Fruit fly (Drosophila melanogaster) whole organism, wandering third instar larva: ENCODE results near the gene eRF1.
A peak's percentile ranks its signal among the peaks of the same experiment; 100 is the strongest.

ENCODE experiments used
- Abd-B ChIP-seq: fragments of >200 bp; optimal IDR thresholded peaks from 2 replicates; lab custom pipeline; 2017; ENCODE audit warnings: missing biosample characterization, missing genetic modification characterization
- CG32264 ChIP-seq: fragments of 200-800 bp; sonication (Bioruptor generic); optimal IDR thresholded peaks from 2 replicates; lab custom pipeline; 2016; ENCODE audit warnings: missing biosample characterization, missing genetic modification characterization
- CG9705 ChIP-seq: fragments of 200-800 bp; sonication (Bioruptor generic); optimal IDR thresholded peaks from 2 replicates; lab custom pipeline; 2018; ENCODE audit warnings: missing biosample characterization, mild to moderate bottlenecking, missing genetic modification characterization
- CrebA ChIP-seq: fragments of 200-800 bp; sonication (Bioruptor generic); optimal IDR thresholded peaks from 2 replicates; lab custom pipeline; 2016; ENCODE audit warnings: missing biosample characterization, mild to moderate bottlenecking, missing genetic modification characterization, borderline replicate concordance
- Dfd ChIP-seq: fragments of >200 bp; optimal IDR thresholded peaks from 2 replicates; lab custom pipeline; 2017; ENCODE audit warnings: missing biosample characterization, missing genetic modification characterization
- Dif ChIP-seq: fragments of 200-275, 200-300 bp; sonication (Bioruptor generic); optimal IDR thresholded peaks from 2 replicates; lab custom pipeline; 2018; ENCODE audit warnings: missing biosample characterization, missing genetic modification characterization; ENCODE audit not compliant: partially characterized antibody
- GATAd ChIP-seq: sonication (Bioruptor generic); optimal IDR thresholded peaks from 2 replicates; lab custom pipeline; 2016; ENCODE audit warnings: missing biosample characterization, missing genetic modification characterization
- HLH106 ChIP-seq: fragments of 200-800 bp; optimal IDR thresholded peaks from 3 replicates; lab custom pipeline; 2019; ENCODE audit warnings: missing biosample characterization, mild to moderate bottlenecking, missing genetic modification characterization, moderate library complexity
- Hnf4 ChIP-seq: fragments of 200-800 bp; sonication (Bioruptor generic); optimal IDR thresholded peaks from 2 replicates; lab custom pipeline; 2016; ENCODE audit warnings: missing biosample characterization, mild to moderate bottlenecking, missing genetic modification characterization
- Hr78 ChIP-seq: fragments of >200 bp; optimal IDR thresholded peaks from 2 replicates; lab custom pipeline; 2017; ENCODE audit warnings: missing biosample characterization, missing genetic modification characterization
- Hr83 ChIP-seq: fragments of 200-300 bp; sonication (Bioruptor generic); optimal IDR thresholded peaks from 2 replicates; lab custom pipeline; 2016; ENCODE audit warnings: missing biosample characterization, mild to moderate bottlenecking, missing genetic modification characterization, moderate library complexity; ENCODE audit not compliant: poor library complexity, severe bottlenecking
- Jra ChIP-seq: sonication (Bioruptor generic); optimal IDR thresholded peaks from 2 replicates; lab custom pipeline; 2016; ENCODE audit warnings: missing biosample characterization, missing genetic modification characterization
- Mio ChIP-seq: sonication (Bioruptor generic); optimal IDR thresholded peaks from 2 replicates; lab custom pipeline; 2016; ENCODE audit warnings: missing biosample characterization, missing genetic modification characterization
- Myc ChIP-seq: fragments of >200 bp; optimal IDR thresholded peaks from 2 replicates; lab custom pipeline; 2017
- N ChIP-seq: fragments of >200 bp; optimal IDR thresholded peaks from 2 replicates; lab custom pipeline; 2018; ENCODE audit warnings: missing biosample characterization, missing external identifiers, missing genetic modification characterization
- OdsH ChIP-seq: fragments of 200-800 bp; sonication (Bioruptor generic); optimal IDR thresholded peaks from 2 replicates; lab custom pipeline; 2016; ENCODE audit warnings: missing biosample characterization, mild to moderate bottlenecking, missing genetic modification characterization
- Rel ChIP-seq, 2 experiments: fragments of 200-800 bp; sonication (Bioruptor generic) in 1 of 2; optimal IDR thresholded peaks; 2 replicates in 1 of 2; 3 replicates in 1 of 2; lab custom pipeline; 2016 to 2019; ENCODE audit warnings: mild to moderate bottlenecking in 2 of 2, missing biosample characterization in 2 of 2, missing genetic modification characterization in 2 of 2, moderate library complexity in 1 of 2
- Sp1 ChIP-seq: fragments of 200-800 bp; sonication (Bioruptor generic); optimal IDR thresholded peaks from 3 replicates; lab custom pipeline; 2019; ENCODE audit warnings: missing biosample characterization, mild to moderate bottlenecking, missing genetic modification characterization, moderate library complexity
- Vsx2 ChIP-seq: fragments of 200-300, 225-300 bp; sonication (Bioruptor generic); optimal IDR thresholded peaks from 2 replicates; lab custom pipeline; 2018; ENCODE audit warnings: missing biosample characterization, missing genetic modification characterization; ENCODE audit not compliant: partially characterized antibody
- br ChIP-seq: fragments of 200-800 bp; sonication (Bioruptor generic); optimal IDR thresholded peaks from 2 replicates; lab custom pipeline; 2016; ENCODE audit warnings: missing biosample characterization, missing genetic modification characterization
- brk ChIP-seq: fragments of 200-800 bp; sonication (Bioruptor generic); optimal IDR thresholded peaks from 2 replicates; lab custom pipeline; 2016; ENCODE audit warnings: missing biosample characterization, mild to moderate bottlenecking, missing genetic modification characterization
- dl ChIP-seq, 2 experiments: fragments of 175-275, 200-275 bp in 1 of 2; fragments of 200-275 bp in 1 of 2; sonication (Bioruptor generic); optimal IDR thresholded peaks; lab custom pipeline; 2018; ENCODE audit warnings: mild to moderate bottlenecking in 2 of 2, missing biosample characterization in 2 of 2, missing genetic modification characterization in 2 of 2, moderate library complexity in 2 of 2; ENCODE audit not compliant: partially characterized antibody in 2 of 2, insufficient read depth in 1 of 2
- dmrt93B ChIP-seq: fragments of 200-800 bp; sonication (Bioruptor generic); optimal IDR thresholded peaks from 2 replicates; lab custom pipeline; 2018; ENCODE audit warnings: missing biosample characterization, mild to moderate bottlenecking, missing genetic modification characterization
- dsf ChIP-seq: sonication (Bioruptor generic); optimal IDR thresholded peaks from 2 replicates; lab custom pipeline; 2016; ENCODE audit warnings: missing biosample characterization, missing genetic modification characterization, borderline replicate concordance
- ey ChIP-seq: fragments of 200-800 bp; sonication (Bioruptor generic); optimal IDR thresholded peaks from 2 replicates; lab custom pipeline; 2016; ENCODE audit warnings: missing biosample characterization, missing genetic modification characterization
- foxo ChIP-seq, 2 experiments: fragments of 200-800 bp; sonication (Bioruptor generic); optimal IDR thresholded peaks; 2 replicates in 1 of 2; 3 replicates in 1 of 2; lab custom pipeline; 2016 to 2017; ENCODE audit warnings: missing biosample characterization in 2 of 2, missing genetic modification characterization in 2 of 2
- fru ChIP-seq: fragments of 200-800 bp; sonication (Bioruptor generic); optimal IDR thresholded peaks from 3 replicates; lab custom pipeline; 2016; ENCODE audit warnings: missing biosample characterization, mild to moderate bottlenecking, missing genetic modification characterization
- h ChIP-seq: fragments of 200-800 bp; sonication (Bioruptor generic); optimal IDR thresholded peaks from 3 replicates; lab custom pipeline; 2016; ENCODE audit warnings: missing biosample characterization, mild to moderate bottlenecking, missing genetic modification characterization
- jim ChIP-seq: fragments of 175-275, 200-325 bp; sonication (Bioruptor generic); optimal IDR thresholded peaks from 2 replicates; lab custom pipeline; 2016; ENCODE audit warnings: missing biosample characterization, mild to moderate bottlenecking, missing genetic modification characterization
- lola ChIP-seq: fragments of >200 bp; optimal IDR thresholded peaks from 2 replicates; lab custom pipeline; 2017; ENCODE audit warnings: missing biosample characterization, missing genetic modification characterization
- pan ChIP-seq: fragments of >200 bp; optimal IDR thresholded peaks from 2 replicates; lab custom pipeline; 2017
- psq ChIP-seq: fragments of 200-800 bp; sonication (Bioruptor generic); optimal IDR thresholded peaks from 3 replicates; lab custom pipeline; 2017; ENCODE audit warnings: missing biosample characterization, mild to moderate bottlenecking, missing genetic modification characterization, moderate library complexity
- rgr ChIP-seq: fragments of 200-800 bp; sonication (Bioruptor generic); optimal IDR thresholded peaks from 3 replicates; lab custom pipeline; 2016; ENCODE audit warnings: missing biosample characterization, mild to moderate bottlenecking, missing genetic modification characterization
- sage ChIP-seq: fragments of 200-800 bp; sonication (Bioruptor generic); optimal IDR thresholded peaks from 2 replicates; lab custom pipeline; 2016; ENCODE audit warnings: missing biosample characterization, mild to moderate bottlenecking, missing genetic modification characterization
- sv ChIP-seq: fragments of 200-800 bp; sonication (Bioruptor generic); optimal IDR thresholded peaks from 3 replicates; lab custom pipeline; 2016; ENCODE audit warnings: missing biosample characterization, missing genetic modification characterization
- tai ChIP-seq: sonication (Bioruptor generic); optimal IDR thresholded peaks from 2 replicates; lab custom pipeline; 2016; ENCODE audit warnings: missing biosample characterization, missing genetic modification characterization
- usp ChIP-seq: fragments of >200 bp; optimal IDR thresholded peaks from 2 replicates; lab custom pipeline; 2017; ENCODE audit warnings: missing biosample characterization, missing genetic modification characterization

Gene eRF1

dm6 chr3L:20353726-20354332 lies 5.7 kb downstream of the eRF1 start:
- TF ChIP-seq dmrt93B (GFP tag; lab: Kevin White, UChicago) (no peak), sage (no peak), ey (GFP tag; lab: Kevin White, UChicago) (peak; percentile 51), Dif (GFP tag; lab: Kevin White, UChicago) (no peak), pan (no peak), Vsx2 (GFP tag; lab: Kevin White, UChicago) (no peak), br (GFP tag; lab: Kevin White, UChicago) (no peak), GATAd (no peak), foxo (GFP tag; optimal IDR thresholded peaks at IDR 0.05; lab: Kevin White, UChicago) (no peak), CG32264 (no peak), fru (GFP tag; lab: Kevin White, UChicago) (peak; percentile 57), psq (GFP tag; lab: Kevin White, UChicago) (peak; percentile 12), sv (GFP tag; lab: Kevin White, UChicago) (no peak), Jra (GFP tag; lab: Kevin White, UChicago) (no peak), rgr (GFP tag; lab: Kevin White, UChicago) (peak; percentile 13), dl (GFP tag; optimal IDR thresholded peaks at IDR 0.05; lab: Kevin White, UChicago; ENCODE audit: insufficient read depth in 1 of 2, partially characterized antibody in 2 of 2) (no peak), Dfd (GFP tag; lab: Kevin White, UChicago) (no peak), Mio (no peak), OdsH (GFP tag; lab: Kevin White, UChicago) (peak; percentile 15), Sp1 (no peak), CG9705 (GFP tag; lab: Kevin White, UChicago) (no peak), CrebA (GFP tag; lab: Kevin White, UChicago) (no peak), Abd-B (GFP tag; lab: Kevin White, UChicago) (no peak), Hr78 (GFP tag; lab: Kevin White, UChicago) (no peak), tai (GFP tag; lab: Kevin White, UChicago) (no peak), h (GFP tag; lab: Kevin White, UChicago) (peak; percentile 42), lola (GFP tag; lab: Kevin White, UChicago) (no peak), brk (GFP tag; lab: Kevin White, UChicago) (no peak), N (no peak), jim (GFP tag; lab: Kevin White, UChicago) (no peak), Hnf4 (GFP tag; lab: Kevin White, UChicago) (no peak), Rel (GFP tag; optimal IDR thresholded peaks at IDR 0.05; lab: Kevin White, UChicago) (no peak), Rel (tag; optimal IDR thresholded peaks at IDR 0.05; lab: Kevin White, UChicago) (peak; percentile 70), HLH106 (tag; lab: Kevin White, UChicago) (no peak), Hr83 (peak; percentile 10), usp (GFP tag; lab: Kevin White, UChicago) (no peak), dsf (GFP tag; lab: Kevin White, UChicago) (no peak)

dm6 chr3L:20354363-20354762 lies 6.2 kb downstream of the eRF1 start:
- TF ChIP-seq OdsH (GFP tag; lab: Kevin White, UChicago), result no peak
- no peak for TF ChIP-seq sage
- TF ChIP-seq lola (GFP tag; lab: Kevin White, UChicago), result no peak
- no peak for TF ChIP-seq br (GFP tag; lab: Kevin White, UChicago)
- TF ChIP-seq Hnf4 (GFP tag; lab: Kevin White, UChicago), result no peak
- no peak for TF ChIP-seq Mio
- TF ChIP-seq rgr (GFP tag; lab: Kevin White, UChicago), result no peak
- TF ChIP-seq HLH106 (tag; lab: Kevin White, UChicago), result no peak
- TF ChIP-seq Hr83, result no peak
- no peak for TF ChIP-seq Hr78 (GFP tag; lab: Kevin White, UChicago)
- TF ChIP-seq h (GFP tag; lab: Kevin White, UChicago), result no peak
- TF ChIP-seq N, result no peak
- TF ChIP-seq usp (GFP tag; lab: Kevin White, UChicago), result no peak
- TF ChIP-seq dl (GFP tag; optimal IDR thresholded peaks at IDR 0.05; lab: Kevin White, UChicago; ENCODE audit: insufficient read depth in 1 of 2, partially characterized antibody in 2 of 2), result no peak
- TF ChIP-seq Myc (lab: Kevin White, UChicago), result no peak
- TF ChIP-seq ey (GFP tag; lab: Kevin White, UChicago), result no peak
- no peak for TF ChIP-seq Dif (GFP tag; lab: Kevin White, UChicago)
- TF ChIP-seq CrebA (GFP tag; lab: Kevin White, UChicago), result no peak
- TF ChIP-seq pan, result no peak
- TF ChIP-seq, all 38 proteins: peak for 0
